Worm (Caenorhabditis elegans) whole organism, L2 larva: Measurements from ENCODE around the gene ZK1098.11.

Experiments
- C34F6.9 ChIP-seq: fragments of 150-350 bp; optimal IDR thresholded peaks from 2 replicates; lab custom pipeline; 2014; ENCODE audit warnings: missing biosample characterization, missing genetic modification characterization
- R02D3.7 ChIP-seq: fragments of 150-350 bp; optimal IDR thresholded peaks from 2 replicates; lab custom pipeline; 2014; ENCODE audit warnings: missing biosample characterization, missing genetic modification characterization
- Y55F3AM.14 ChIP-seq: fragments of 200-800 bp; sonication (Bioruptor generic); optimal IDR thresholded peaks from 2 replicates; lab custom pipeline; 2018; ENCODE audit warnings: mild to moderate bottlenecking, missing genetic modification characterization, missing compliant biosample characterization
- ZK546.5 ChIP-seq: sonication (generic microtip); optimal IDR thresholded peaks from 2 replicates; lab custom pipeline; 2017; ENCODE audit warnings: missing biosample characterization, missing genetic modification characterization
- aly-2 ChIP-seq: fragments of 150-350 bp; optimal IDR thresholded peaks from 2 replicates; lab custom pipeline; 2014; ENCODE audit warnings: missing biosample characterization, missing genetic modification characterization
- ama-1 ChIP-seq: fragments of 150-350 bp; optimal IDR thresholded peaks from 2 replicates; lab custom pipeline; 2018; ENCODE audit warnings: inconsistent platforms
- blmp-1 ChIP-seq: sonication (generic microtip); optimal IDR thresholded peaks from 2 replicates; lab custom pipeline; 2017; ENCODE audit warnings: missing genetic modification characterization, mild to moderate bottlenecking, missing compliant biosample characterization, antibody characterized with exemption, moderate library complexity; ENCODE audit not compliant: insufficient read depth
- ceh-82 ChIP-seq: fragments of 150-350 bp; optimal IDR thresholded peaks from 2 replicates; lab custom pipeline; 2014; ENCODE audit warnings: missing biosample characterization, missing genetic modification characterization
- crh-2 ChIP-seq: sonication (generic microtip); optimal IDR thresholded peaks from 2 replicates; lab custom pipeline; 2017; ENCODE audit warnings: missing biosample characterization, missing genetic modification characterization
- elt-1 ChIP-seq: fragments of 150-350 bp; optimal IDR thresholded peaks from 2 replicates; lab custom pipeline; 2014; ENCODE audit warnings: missing biosample characterization, missing genetic modification characterization
- elt-3 ChIP-seq: sonication (generic microtip); optimal IDR thresholded peaks from 2 replicates; lab custom pipeline; 2017; ENCODE audit warnings: missing biosample characterization, missing genetic modification characterization
- fos-1 ChIP-seq: fragments of 150-350 bp; optimal IDR thresholded peaks from 2 replicates; lab custom pipeline; 2014; ENCODE audit warnings: missing biosample characterization, missing genetic modification characterization
- gmeb-1 ChIP-seq: fragments of 150-350 bp; optimal IDR thresholded peaks from 2 replicates; lab custom pipeline; 2014; ENCODE audit warnings: missing biosample characterization, missing genetic modification characterization
- lin-11 ChIP-seq: fragments of 150-350 bp; sonication (generic microtip); optimal IDR thresholded peaks from 2 replicates; lab custom pipeline; 2014; ENCODE audit warnings: missing biosample characterization, missing genetic modification characterization, inconsistent platforms, mixed read lengths
- lin-13 ChIP-seq: fragments of 150-350 bp; optimal IDR thresholded peaks from 2 replicates; lab custom pipeline; 2014; ENCODE audit warnings: missing biosample characterization, missing genetic modification reagents, missing genetic modification characterization
- lin-39 ChIP-seq: fragments of 150-350 bp; optimal IDR thresholded peaks from 2 replicates; lab custom pipeline; 2014; ENCODE audit warnings: missing biosample characterization, missing genetic modification reagents, missing genetic modification characterization
- lsy-2 ChIP-seq, 2 experiments: fragments of 150-350 bp in 1 of 2; sonication (generic microtip) in 1 of 2; optimal IDR thresholded peaks; 2 replicates each; lab custom pipeline; 2014 to 2017; ENCODE audit warnings: missing biosample characterization in 2 of 2, missing genetic modification characterization in 2 of 2
- mab-5 ChIP-seq: fragments of 150-350 bp; optimal IDR thresholded peaks from 2 replicates; lab custom pipeline; 2014; ENCODE audit warnings: missing biosample characterization, missing genetic modification characterization
- mbf-1 ChIP-seq: sonication (generic microtip); optimal IDR thresholded peaks from 2 replicates; lab custom pipeline; 2017; ENCODE audit warnings: missing biosample characterization, missing genetic modification characterization
- mdl-1 ChIP-seq, 2 experiments: fragments of 150-350 bp in 1 of 2; sonication (generic microtip) in 1 of 2; optimal IDR thresholded peaks; 2 replicates each; lab custom pipeline; 2017; ENCODE audit warnings: missing biosample characterization in 2 of 2, missing genetic modification characterization in 2 of 2
- nhr-10 ChIP-seq: sonication (generic microtip); optimal IDR thresholded peaks from 2 replicates; lab custom pipeline; 2017; ENCODE audit warnings: missing biosample characterization, missing genetic modification characterization
- nhr-12 ChIP-seq: fragments of 150-350 bp; optimal IDR thresholded peaks from 2 replicates; lab custom pipeline; 2014; ENCODE audit warnings: missing biosample characterization, missing genetic modification characterization
- nhr-129 ChIP-seq: fragments of 150-350 bp; optimal IDR thresholded peaks from 2 replicates; lab custom pipeline; 2014; ENCODE audit warnings: missing biosample characterization, missing genetic modification characterization
- nhr-21 ChIP-seq: fragments of 150-350 bp; optimal IDR thresholded peaks from 2 replicates; lab custom pipeline; 2014; ENCODE audit warnings: missing biosample characterization, missing genetic modification characterization
- nhr-23 ChIP-seq: fragments of 150-350 bp; optimal IDR thresholded peaks from 2 replicates; lab custom pipeline; 2014; ENCODE audit warnings: missing biosample characterization, missing genetic modification reagents, missing genetic modification characterization
- nhr-237 ChIP-seq: fragments of 150-350 bp; optimal IDR thresholded peaks from 2 replicates; lab custom pipeline; 2014; ENCODE audit warnings: missing biosample characterization, missing genetic modification characterization
- nhr-25 ChIP-seq: fragments of 150-350 bp; sonication (generic microtip); optimal IDR thresholded peaks from 3 replicates; lab custom pipeline; 2014; ENCODE audit warnings: missing biosample characterization, missing genetic modification characterization
- nhr-77 ChIP-seq: fragments of 150-350 bp; optimal IDR thresholded peaks from 2 replicates; lab custom pipeline; 2014; ENCODE audit warnings: missing biosample characterization, missing genetic modification characterization
- peb-1 ChIP-seq: fragments of 150-350 bp; optimal IDR thresholded peaks from 2 replicates; lab custom pipeline; 2014; ENCODE audit warnings: missing biosample characterization, missing genetic modification characterization
- sem-4 ChIP-seq: fragments of 150-350 bp; optimal IDR thresholded peaks from 2 replicates; lab custom pipeline; 2014; ENCODE audit warnings: missing biosample characterization, missing genetic modification reagents, missing genetic modification characterization
- skn-1 ChIP-seq: sonication (generic microtip); optimal IDR thresholded peaks from 2 replicates; lab custom pipeline; 2017; ENCODE audit warnings: missing biosample characterization, missing genetic modification characterization
- sma-3 ChIP-seq: sonication (generic microtip); optimal IDR thresholded peaks from 2 replicates; lab custom pipeline; 2016; ENCODE audit warnings: missing genetic modification reagents, missing genetic modification characterization, missing compliant biosample characterization
- sma-9 ChIP-seq, 2 experiments: fragments of 150-350 bp in 1 of 2; sonication (generic microtip) in 1 of 2; optimal IDR thresholded peaks; 2 replicates each; lab custom pipeline; 2014 to 2016; ENCODE audit warnings: missing genetic modification characterization in 2 of 2, mild to moderate bottlenecking in 1 of 2, missing biosample characterization in 1 of 2, missing compliant biosample characterization in 1 of 2, missing genetic modification reagents in 1 of 2, moderate library complexity in 1 of 2
- snpc-4 ChIP-seq: fragments of 150-350 bp; optimal IDR thresholded peaks from 2 replicates; lab custom pipeline; 2014; ENCODE audit warnings: missing biosample characterization, missing genetic modification characterization
- unc-39 ChIP-seq: fragments of 150-350 bp; optimal IDR thresholded peaks from 2 replicates; lab custom pipeline; 2014; ENCODE audit warnings: missing biosample characterization, missing genetic modification characterization
- unc-55 ChIP-seq: fragments of 150-350 bp; sonication (generic microtip); optimal IDR thresholded peaks from 3 replicates; lab custom pipeline; 2014; ENCODE audit warnings: missing biosample characterization, missing genetic modification reagents, missing genetic modification characterization
- unc-62 ChIP-seq: fragments of 150-350 bp; optimal IDR thresholded peaks from 2 replicates; lab custom pipeline; 2014; ENCODE audit warnings: missing biosample characterization, missing genetic modification reagents, missing genetic modification characterization
- ztf-11 ChIP-seq: sonication (generic microtip); optimal IDR thresholded peaks from 2 replicates; lab custom pipeline; 2017; ENCODE audit warnings: missing biosample characterization, missing genetic modification characterization
- ztf-4 ChIP-seq: fragments of 150-350 bp; optimal IDR thresholded peaks from 2 replicates; lab custom pipeline; 2014; ENCODE audit warnings: missing biosample characterization, missing genetic modification characterization

The ZK1098.11 gene

ce11 chrIII:9580039-9580891, 23.9 kb downstream of the ZK1098.11 start, which contains the start of gene ced-7:
ced-7 (minus strand) TSS chrIII:9580089.
- no peak for TF ChIP-seq aly-2
- no peak for TF ChIP-seq ZK546.5 (tag; lab: Kevin White, UChicago)
- peak; percentile 75 for TF ChIP-seq C34F6.9
- TF ChIP-seq unc-55 (GFP tag; lab: Kevin White, UChicago): peak; percentile 44
- no peak for TF ChIP-seq gmeb-1 (tag; lab: Kevin White, UChicago)
- TF ChIP-seq ztf-4 (tag; lab: Kevin White, UChicago): no peak
- TF ChIP-seq sma-3: no peak
- TF ChIP-seq nhr-237: no peak
- no peak for TF ChIP-seq mbf-1
- peak; percentile 60 for TF ChIP-seq nhr-129 (tag; lab: Kevin White, UChicago)
- no peak for TF ChIP-seq nhr-12
- TF ChIP-seq fos-1 (tag; lab: Kevin White, UChicago): no peak
- TF ChIP-seq lin-39 (tag; lab: Kevin White, UChicago): no peak
- no peak for TF ChIP-seq Y55F3AM.14
- TF ChIP-seq crh-2 (tag; lab: Kevin White, UChicago): peak; percentile 22
- TF ChIP-seq ztf-11 (tag; lab: Kevin White, UChicago): no peak
- TF ChIP-seq unc-62 (GFP tag; lab: Kevin White, UChicago): no peak
- no peak for TF ChIP-seq blmp-1 (tag; lab: Kevin White, UChicago)
- TF ChIP-seq mab-5 (tag; lab: Kevin White, UChicago): no peak
- TF ChIP-seq sma-9 (GFP tag; optimal IDR thresholded peaks at IDR 0.05; lab: Kevin White, UChicago): no peak
- TF ChIP-seq sma-9 (tag; optimal IDR thresholded peaks at IDR 0.05; lab: Kevin White, UChicago): no peak
- TF ChIP-seq nhr-25: no peak
- no peak for TF ChIP-seq elt-1 (tag; lab: Kevin White, UChicago)
- TF ChIP-seq nhr-21 (tag; lab: Kevin White, UChicago): no peak
- TF ChIP-seq nhr-77 (tag; lab: Kevin White, UChicago): no peak
- TF ChIP-seq snpc-4: no peak
- no peak for TF ChIP-seq nhr-10 (tag; lab: Kevin White, UChicago)
- no peak for TF ChIP-seq nhr-23 (tag; lab: Kevin White, UChicago)
- TF ChIP-seq unc-39 (tag; lab: Kevin White, UChicago): no peak
- TF ChIP-seq lin-13: peak; percentile 18
- TF ChIP-seq lin-11 (tag; lab: Kevin White, UChicago): no peak
- TF ChIP-seq ama-1 (lab: Kevin White, UChicago): no peak
- TF ChIP-seq R02D3.7 (tag; lab: Kevin White, UChicago): no peak
- TF ChIP-seq lsy-2 (tag; optimal IDR thresholded peaks at IDR 0.05; lab: Kevin White, UChicago): peak in 1 of 2 experiments; percentile 54

ce11 chrIII:9582240-9582639, 25.8 kb downstream of the ZK1098.11 start, which contains the start of gene C48B4.3:
C48B4.3 (minus strand) TSS chrIII:9582388.
- TF ChIP-seq lsy-2 (tag; optimal IDR thresholded peaks at IDR 0.05; lab: Kevin White, UChicago): no peak
- TF ChIP-seq fos-1 (tag; lab: Kevin White, UChicago): peak; percentile 5

ce11 chrIII:9583224-9583623, 26.8 kb downstream of the ZK1098.11 start:
- TF ChIP-seq skn-1 (no peak), Y55F3AM.14 (no peak), sma-9 (GFP tag; optimal IDR thresholded peaks at IDR 0.05; lab: Kevin White, UChicago) (no peak), sma-9 (tag; optimal IDR thresholded peaks at IDR 0.05; lab: Kevin White, UChicago) (no peak), fos-1 (tag; lab: Kevin White, UChicago) (no peak), C34F6.9 (peak; percentile 42)

ce11 chrIII:9585314-9585713, 28.9 kb downstream of the ZK1098.11 start:
- peak; percentile 28 for TF ChIP-seq sma-9 (GFP tag; optimal IDR thresholded peaks at IDR 0.05; lab: Kevin White, UChicago)
- TF ChIP-seq sma-9 (tag; optimal IDR thresholded peaks at IDR 0.05; lab: Kevin White, UChicago): no peak
- TF ChIP-seq lsy-2 (tag; optimal IDR thresholded peaks at IDR 0.05; lab: Kevin White, UChicago): peak; percentile 8 to 40
- no peak for TF ChIP-seq C34F6.9
- no peak for TF ChIP-seq nhr-23 (tag; lab: Kevin White, UChicago)
- no peak for TF ChIP-seq aly-2
- TF ChIP-seq peb-1 (tag; lab: Kevin White, UChicago): no peak
- no peak for TF ChIP-seq elt-3
- TF ChIP-seq mdl-1 (tag; optimal IDR thresholded peaks at IDR 0.05; lab: Kevin White, UChicago): no peak
- TF ChIP-seq ceh-82 (tag; lab: Kevin White, UChicago): no peak
- peak; percentile 7 for TF ChIP-seq sem-4 (tag; lab: Kevin White, UChicago)
